Worm (Caenorhabditis elegans): ENCODE results near the gene ugt-34.
A peak's percentile ranks its signal among the peaks of the same experiment; 100 is the strongest.

Gene ugt-34

DNA sequence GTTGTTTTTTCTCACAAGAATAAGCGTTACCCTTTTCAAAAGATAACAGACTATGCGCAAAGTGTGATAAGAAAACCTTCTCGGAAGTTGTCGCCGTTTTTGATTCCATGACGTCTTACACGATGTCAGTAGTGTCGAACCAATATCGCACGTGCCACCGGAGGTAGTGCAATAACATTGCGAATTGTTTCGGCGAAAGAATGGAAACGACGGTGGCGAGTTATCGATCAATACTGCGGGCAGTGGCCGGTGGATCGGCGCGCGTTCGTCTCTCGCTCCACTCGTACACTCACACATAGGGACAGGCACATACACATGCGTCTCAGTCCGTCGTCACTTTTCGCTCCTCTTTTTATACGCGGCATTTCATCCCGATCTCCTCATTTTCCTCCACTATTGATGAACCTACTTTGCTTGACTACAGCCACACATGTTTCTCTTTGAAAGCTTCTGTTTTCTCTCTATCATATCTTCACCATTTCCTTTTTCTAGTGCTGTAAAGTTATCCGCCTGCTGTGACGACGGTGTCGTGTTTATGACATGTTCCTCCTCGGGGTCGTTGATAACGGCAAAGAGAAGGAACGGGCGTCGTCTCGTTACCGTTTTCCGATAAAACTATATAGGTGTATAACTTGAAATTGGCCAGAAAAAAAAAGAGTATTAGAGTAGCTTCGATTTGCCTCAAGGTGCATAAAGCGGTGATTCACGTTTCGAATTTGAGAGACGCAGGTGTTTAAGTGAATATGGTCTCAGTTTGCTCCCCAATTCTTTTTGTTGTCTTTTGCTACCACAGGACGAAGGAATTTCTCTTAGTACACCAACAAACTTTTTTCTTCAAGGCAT, 24.6 kb upstream of the ugt-34 start (continued):
- no peak for TF ChIP-seq lin-35 (GFP tag; optimal IDR thresholded peaks at IDR 0.05)
- no peak for TF ChIP-seq hlh-12 (tag; optimal IDR thresholded peaks at IDR 0.05)
- no peak for TF ChIP-seq gei-17 (GFP tag; optimal IDR thresholded peaks at IDR 0.05)
- TF ChIP-seq nfyb-1 (GFP tag; IDR thresholded peaks at IDR 0.05), result peak; percentile 53; the same call in 1 of the 2 replicates
- no peak for TF ChIP-seq C06A6.2 (GFP tag; conservative IDR thresholded peaks at IDR 0.05)
- no peak for TF ChIP-seq lsl-1 (GFP tag; optimal IDR thresholded peaks at IDR 0.05)
- TF ChIP-seq ztf-3 (GFP tag; optimal IDR thresholded peaks at IDR 0.05), result no peak
- TF ChIP-seq F33H1.4 (GFP tag; IDR thresholded peaks at IDR 0.05), result no peak
- TF ChIP-seq Y95B8A.8 (GFP tag; IDR thresholded peaks at IDR 0.05), result no peak
- no peak for TF ChIP-seq zim-3 (tag; optimal IDR thresholded peaks at IDR 0.05)
- TF ChIP-seq zfh-2 (GFP tag; conservative IDR thresholded peaks at IDR 0.05), result peak; percentile 72
- no peak for TF ChIP-seq ekl-4 (GFP tag; IDR thresholded peaks at IDR 0.05)
- no peak for TF ChIP-seq rec-8 (tag; optimal IDR thresholded peaks at IDR 0.05)
- TF ChIP-seq Y53F4B.3 (GFP tag; IDR thresholded peaks at IDR 0.05), result no peak
- no peak for TF ChIP-seq F39B2.1 (GFP tag; IDR thresholded peaks at IDR 0.05)
- no peak for TF ChIP-seq nhr-120 (GFP tag; IDR thresholded peaks at IDR 0.05)
- TF ChIP-seq somi-1 (GFP tag; optimal IDR thresholded peaks at IDR 0.05), result peak; percentile 29
- no peak for TF ChIP-seq ztf-25 (GFP tag; IDR thresholded peaks at IDR 0.05)
- no peak; the same call in 1 of the 2 replicates for TF ChIP-seq madf-6 (GFP tag; IDR thresholded peaks at IDR 0.05)
- TF ChIP-seq lin-54 (GFP tag; optimal IDR thresholded peaks at IDR 0.05), result no peak
- no peak for TF ChIP-seq B0019.2 (GFP tag; conservative IDR thresholded peaks at IDR 0.05)
- no peak for TF ChIP-seq nfya-2 (GFP tag; IDR thresholded peaks at IDR 0.05)
- TF ChIP-seq unc-130 (GFP tag; optimal IDR thresholded peaks at IDR 0.05), result no peak
- peak; percentile 27 for TF ChIP-seq chd-7 (tag; optimal IDR thresholded peaks at IDR 0.05)
- no peak for TF ChIP-seq hmg-1.2 (GFP tag; IDR thresholded peaks at IDR 0.05)
- TF ChIP-seq snpc-3.4 (tag; optimal IDR thresholded peaks at IDR 0.05), result no peak
- no peak for TF ChIP-seq nhr-27 (tag; optimal IDR thresholded peaks at IDR 0.05)
- no peak for TF ChIP-seq lin-40 (tag; optimal IDR thresholded peaks at IDR 0.05)
- no peak for TF ChIP-seq Y53G8AR.9 (GFP tag; conservative IDR thresholded peaks at IDR 0.05)
- no peak for TF ChIP-seq F57C9.4 (tag; optimal IDR thresholded peaks at IDR 0.05)
- peak; percentile 33 for TF ChIP-seq die-1 (tag; optimal IDR thresholded peaks at IDR 0.05)
- TF ChIP-seq dpff-1 (tag; optimal IDR thresholded peaks at IDR 0.05), result no peak
- TF ChIP-seq nfya-1 (tag; optimal IDR thresholded peaks at IDR 0.05; ENCODE audit: borderline replicate concordance, insufficient read depth), result no peak
- no peak for TF ChIP-seq snpc-4 (GFP tag; optimal IDR thresholded peaks at IDR 0.05)
- peak in 1 of 4 experiments; percentile 2 for TF ChIP-seq snpc-4 (tag; optimal IDR thresholded peaks at IDR 0.05)
- peak; percentile 59 for TF ChIP-seq ztf-26 (tag; optimal IDR thresholded peaks at IDR 0.05)
- TF ChIP-seq mcd-1 (GFP tag; IDR thresholded peaks at IDR 0.05), result no peak
- TF ChIP-seq hrde-1 (tag; optimal IDR thresholded peaks at IDR 0.05; ENCODE audit: borderline replicate concordance), result no peak
- TF ChIP-seq madf-3 (GFP tag; IDR thresholded peaks at IDR 0.05), result no peak
- TF ChIP-seq let-526 (GFP tag; IDR thresholded peaks at IDR 0.05), result 0 out of 2 replicates have a peak, but pooled peaks have one; percentile 17
- TF ChIP-seq aptf-3 (GFP tag; IDR thresholded peaks at IDR 0.05), result no peak
- TF ChIP-seq pha-4 (tag; optimal IDR thresholded peaks at IDR 0.05), result no peak
- no peak for TF ChIP-seq B0261.1 (tag; optimal IDR thresholded peaks at IDR 0.05)
- TF ChIP-seq C17E4.6 (GFP tag; IDR thresholded peaks at IDR 0.05), result no peak
- no peak for TF ChIP-seq K12H6.12 (tag; optimal IDR thresholded peaks at IDR 0.05)
- TF ChIP-seq snpc-1.1 (tag; optimal IDR thresholded peaks at IDR 0.05; ENCODE audit: insufficient read depth), result no peak
